Worm (Caenorhabditis elegans) whole organism, late embryonic: ENCODE results near the gene lips-11.
"Not testable (repeated sequence)": the region's sequence is repeated elsewhere in the genome, so short reads cannot be mapped to it uniquely, and the experiment has no call there.

ENCODE experiments used
- C38D4.7 ChIP-seq: fragments of 200-800 bp; sonication (Bioruptor generic); optimal IDR thresholded peaks from 2 replicates; lab custom pipeline; 2018; ENCODE audit warnings: mild to moderate bottlenecking, missing genetic modification characterization, moderate library complexity, missing compliant biosample characterization
- ceh-31 ChIP-seq: sonication (generic microtip); optimal IDR thresholded peaks from 2 replicates; lab custom pipeline; 2016; ENCODE audit warnings: missing genetic modification characterization, missing compliant biosample characterization
- nhr-11 ChIP-seq: fragments of 150-350 bp; optimal IDR thresholded peaks from 2 replicates; lab custom pipeline; 2014; ENCODE audit warnings: missing biosample characterization, missing genetic modification characterization
- pha-4 ChIP-seq: fragments of 150-350 bp; optimal IDR thresholded peaks from 2 replicates; lab custom pipeline; 2018; ENCODE audit warnings: missing biosample characterization, missing genetic modification reagents, missing genetic modification characterization
- unc-86 ChIP-seq: sonication (generic microtip); optimal IDR thresholded peaks from 2 replicates; lab custom pipeline; 2016; ENCODE audit warnings: missing genetic modification characterization, missing compliant biosample characterization

ce11 chrII:1060702-1061101 lies 50.1 kb downstream of the lips-11 start, which contains the start of gene btb-10:
- TF ChIP-seq pha-4 (tag; lab: Kevin White, UChicago); unc-86; C38D4.7 (GFP tag; lab: Kevin White, UChicago); ceh-31; nhr-11: not testable (repeated sequence)
